Fruit fly (Drosophila melanogaster) whole organism: Measurements from ENCODE around the gene CG15628.

Source experiments
- Dll ChIP-seq: fragments of >200 bp; optimal IDR thresholded peaks from 2 replicates; lab custom pipeline; 2017
- EcR ChIP-seq, 2 experiments: fragments of >200 bp; optimal IDR thresholded peaks; 2 replicates each; lab custom pipeline; 2017; ENCODE audit warnings: missing biosample characterization in 2 of 2, missing genetic modification characterization in 2 of 2, missing genetic modification reagents in 2 of 2
- usp ChIP-seq: fragments of >200 bp; optimal IDR thresholded peaks from 2 replicates; lab custom pipeline; 2017; ENCODE audit warnings: missing biosample characterization, missing genetic modification characterization, mixed read lengths

dm6 chr2L:4818056-4818455, 3.5 kb upstream of the CG15628 start, which contains the start of gene CG3225:
- no peak for TF ChIP-seq EcR (GFP tag; optimal IDR thresholded peaks at IDR 0.05; lab: Kevin White, UChicago)
- TF ChIP-seq usp (GFP tag; lab: Kevin White, UChicago): no peak
- TF ChIP-seq Dll (lab: Kevin White, UChicago): no peak
